ENCODE assay signal across 5 fruit fly cellular contexts in genomic region chr2L:3802818-3803456, dm6.
A peak's percentile ranks its signal among the peaks of the same experiment; 100 is the strongest.
TF ChIP-seq lines count a peak whose summit lies in the region.

No protein-coding gene starts in this region.

TF ChIP-seq in whole organism, adult, 20 proteins besides CTCF, POLR2A, EP300 and RAD21 (continued from another document):
- peak; percentile 71 for TF ChIP-seq ovo (GFP tag; optimal IDR thresholded peaks at IDR 0.05; lab: Kevin White, UChicago)
- no peak for TF ChIP-seq cnc (optimal IDR thresholded peaks at IDR 0.05; lab: Kevin White, UChicago)

TF ChIP-seq in whole organism, embryonic, 481 proteins besides CTCF, POLR2A, EP300 and RAD21 (continued from another document and continues in another):
- peak; percentile 2 for TF ChIP-seq CG31365 (tag; optimal IDR thresholded peaks at IDR 0.05; lab: Kevin White, UChicago)
- TF ChIP-seq CG4404 (GFP tag; IDR thresholded peaks at IDR 0.05; lab: Robert Waterston, UW), result no peak
- peak; percentile 81 for TF ChIP-seq lab (GFP tag; optimal IDR thresholded peaks at IDR 0.05; lab: Kevin White, UChicago)
- peak; percentile 67 for TF ChIP-seq CG11696 (GFP tag; IDR thresholded peaks at IDR 0.05; lab: Robert Waterston, UW)
- TF ChIP-seq CG9797 (GFP tag; optimal IDR thresholded peaks at IDR 0.05; lab: Kevin White, UChicago), result no peak
- TF ChIP-seq CG1602 (GFP tag; optimal IDR thresholded peaks at IDR 0.05; lab: Kevin White, UChicago), result peak; percentile 74
- TF ChIP-seq CG4282 (GFP tag; optimal IDR thresholded peaks at IDR 0.05; lab: Kevin White, UChicago), result no peak
- TF ChIP-seq CG6654 (GFP tag; optimal IDR thresholded peaks at IDR 0.05; lab: Kevin White, UChicago), result peak; percentile 20
- peak in 1 of 2 experiments; percentile 37 for TF ChIP-seq eve (GFP tag; optimal IDR thresholded peaks at IDR 0.05; lab: Kevin White, UChicago)
- peak; percentile 11 for TF ChIP-seq her (GFP tag; optimal IDR thresholded peaks at IDR 0.05; lab: Kevin White, UChicago)
- TF ChIP-seq Dfd (GFP tag; optimal IDR thresholded peaks at IDR 0.05; lab: Kevin White, UChicago), result no peak
- TF ChIP-seq ssp (GFP tag; IDR thresholded peaks at IDR 0.05; lab: Robert Waterston, UW), result peak; percentile 48; the same call in 1 of the 2 replicates
- TF ChIP-seq Vsx1 (GFP tag; optimal IDR thresholded peaks at IDR 0.05; lab: Kevin White, UChicago), result no peak
- no peak for TF ChIP-seq gcm2 (GFP tag; optimal IDR thresholded peaks at IDR 0.05; lab: Kevin White, UChicago)
- TF ChIP-seq trh (GFP tag; optimal IDR thresholded peaks at IDR 0.05; lab: Kevin White, UChicago), result peak; percentile 62
- peak; percentile 37 for TF ChIP-seq Myb (GFP tag; optimal IDR thresholded peaks at IDR 0.05; lab: Kevin White, UChicago)
- 0 out of 2 replicates have a peak, but pooled peaks have one; percentile 24 for TF ChIP-seq CG17612 (GFP tag; IDR thresholded peaks at IDR 0.05; lab: Robert Waterston, UW)
- peak; percentile 31 for TF ChIP-seq slou (GFP tag; optimal IDR thresholded peaks at IDR 0.05; lab: Kevin White, UChicago)
- TF ChIP-seq bab2 (GFP tag; optimal IDR thresholded peaks at IDR 0.05; lab: Kevin White, UChicago), result peak; percentile 51
- TF ChIP-seq CG2202 (tag; optimal IDR thresholded peaks at IDR 0.05; lab: Kevin White, UChicago), result peak; percentile 18
- TF ChIP-seq tx (GFP tag; optimal IDR thresholded peaks at IDR 0.05; lab: Kevin White, UChicago), result no peak
- TF ChIP-seq CG14667 (GFP tag; IDR thresholded peaks at IDR 0.05; lab: Robert Waterston, UW), result peak; percentile 37; the same call in 1 of the 2 replicates
- peak; percentile 29 for TF ChIP-seq CG18764 (GFP tag; optimal IDR thresholded peaks at IDR 0.05; lab: Kevin White, UChicago)
- no peak for TF ChIP-seq CG11723 (GFP tag; optimal IDR thresholded peaks at IDR 0.05; lab: Kevin White, UChicago)
- no peak for TF ChIP-seq Poxn (GFP tag; IDR thresholded peaks at IDR 0.05; lab: Robert Waterston, UW)
- no peak for TF ChIP-seq Blimp-1 (GFP tag; optimal IDR thresholded peaks at IDR 0.05; lab: Kevin White, UChicago)
- no peak for TF ChIP-seq sqz (GFP tag; optimal IDR thresholded peaks at IDR 0.05; lab: Kevin White, UChicago)
- TF ChIP-seq Nf-YC (tag; optimal IDR thresholded peaks at IDR 0.05; lab: Kevin White, UChicago), result no peak
- no peak for TF ChIP-seq h (optimal IDR thresholded peaks at IDR 0.05; lab: Kevin White, UChicago)
- peak; percentile 25; the same call in 2 of the 4 replicates for TF ChIP-seq Gug (GFP tag; IDR thresholded peaks at IDR 0.05; lab: Robert Waterston, UW)
- no peak; the same call in 1 of the 2 replicates for TF ChIP-seq CG7372 (GFP tag; IDR thresholded peaks at IDR 0.05; lab: Robert Waterston, UW)
- TF ChIP-seq CG5953 (GFP tag; IDR thresholded peaks at IDR 0.05; lab: Robert Waterston, UW), result 0 out of 2 replicates have a peak, but pooled peaks have one; percentile 35

TF ChIP-seq in whole organism, prepupa, 60 proteins besides CTCF, POLR2A, EP300 and RAD21 (continued from another document and continues in another):
- TF ChIP-seq CG4318 (GFP tag; optimal IDR thresholded peaks at IDR 0.05; lab: Kevin White, UChicago) (peak; percentile 40), Sox102F (GFP tag; optimal IDR thresholded peaks at IDR 0.05; lab: Kevin White, UChicago) (peak; percentile 31), svp (GFP tag; lab: Kevin White, UChicago) (no peak), Eip75B (GFP tag; optimal IDR thresholded peaks at IDR 0.05; lab: Kevin White, UChicago) (no peak), CG11762 (GFP tag; optimal IDR thresholded peaks at IDR 0.05; lab: Kevin White, UChicago; ENCODE audit: insufficient read depth) (no peak), CG3919 (GFP tag; optimal IDR thresholded peaks at IDR 0.05; lab: Kevin White, UChicago) (peak; percentile 7), Lpt (GFP tag; optimal IDR thresholded peaks at IDR 0.05; lab: Kevin White, UChicago) (peak; percentile 59), spab (GFP tag; optimal IDR thresholded peaks at IDR 0.05; lab: Kevin White, UChicago) (no peak), fd59A (GFP tag; optimal IDR thresholded peaks at IDR 0.05; lab: Kevin White, UChicago) (peak; percentile 42), fd85E (GFP tag; optimal IDR thresholded peaks at IDR 0.05; lab: Kevin White, UChicago) (peak; percentile 21), Hr39 (GFP tag; optimal IDR thresholded peaks at IDR 0.05; lab: Kevin White, UChicago) (no peak), Sox14 (GFP tag; optimal IDR thresholded peaks at IDR 0.05; lab: Kevin White, UChicago) (peak; percentile 31), Ets96B (tag; optimal IDR thresholded peaks at IDR 0.05; lab: Kevin White, UChicago) (peak; percentile 74), dsx (GFP tag; optimal IDR thresholded peaks at IDR 0.05; lab: Kevin White, UChicago; ENCODE audit: poor library complexity, severe bottlenecking) (peak; percentile 53), CG11294 (GFP tag; IDR thresholded peaks at IDR 0.05; lab: Robert Waterston, UW) (peak; percentile 31; the same call in 1 of the 2 replicates), CG31627 (GFP tag; optimal IDR thresholded peaks at IDR 0.05; lab: Kevin White, UChicago) (peak; percentile 63), CG8319 (GFP tag; optimal IDR thresholded peaks at IDR 0.05; lab: Kevin White, UChicago) (peak; percentile 34), Hr38 (GFP tag; optimal IDR thresholded peaks at IDR 0.05; lab: Kevin White, UChicago) (no peak), eg (GFP tag; IDR thresholded peaks at IDR 0.05; lab: Robert Waterston, UW) (peak; percentile 90), CG7368 (GFP tag; optimal IDR thresholded peaks at IDR 0.05; lab: Kevin White, UChicago) (no peak), CG6163 (GFP tag; IDR thresholded peaks at IDR 0.05; lab: Robert Waterston, UW) (peak; percentile 90), Eip93F (GFP tag; optimal IDR thresholded peaks at IDR 0.05; lab: Kevin White, UChicago) (peak; percentile 16), acj6 (GFP tag; optimal IDR thresholded peaks at IDR 0.05; lab: Kevin White, UChicago) (peak; percentile 76), Sox15 (GFP tag; optimal IDR thresholded peaks at IDR 0.05; lab: Kevin White, UChicago) (peak; percentile 39), CG10631 (GFP tag; optimal IDR thresholded peaks at IDR 0.05; lab: Kevin White, UChicago) (peak; percentile 65), CG8119 (GFP tag; IDR thresholded peaks at IDR 0.05; lab: Robert Waterston, UW) (peak; percentile 87), Hr4 (GFP tag; optimal IDR thresholded peaks at IDR 0.05; lab: Kevin White, UChicago) (peak; percentile 22), Eip78C (GFP tag; lab: Kevin White, UChicago) (peak; percentile 89), lz (GFP tag; optimal IDR thresholded peaks at IDR 0.05; lab: Kevin White, UChicago) (peak; percentile 75), pdm3 (GFP tag; optimal IDR thresholded peaks at IDR 0.05; lab: Kevin White, UChicago) (peak; percentile 87), net (GFP tag; optimal IDR thresholded peaks at IDR 0.05; lab: Kevin White, UChicago) (no peak), CG6854 (GFP tag; optimal IDR thresholded peaks at IDR 0.05; lab: Kevin White, UChicago) (no peak), achi (GFP tag; optimal IDR thresholded peaks at IDR 0.05; lab: Kevin White, UChicago) (peak; percentile 66), Ets21C (GFP tag; optimal IDR thresholded peaks at IDR 0.05; lab: Kevin White, UChicago) (peak; percentile 19)

TF ChIP-seq in whole organism, pupa, 21 proteins besides CTCF, POLR2A, EP300 and RAD21 (continued from another document):
- peak; percentile 42 for TF ChIP-seq Pif1A (GFP tag; optimal IDR thresholded peaks at IDR 0.05; lab: Kevin White, UChicago)
TF ChIP-seq in whole organism, pupa: peak in this region for 17.

TF ChIP-seq in whole organism, wandering third instar larva, 38 proteins besides CTCF, POLR2A, EP300 and RAD21 (continued from another document):
- TF ChIP-seq N (GFP tag; optimal IDR thresholded peaks at IDR 0.05; lab: Kevin White, UChicago) (no peak), Sp1 (GFP tag; optimal IDR thresholded peaks at IDR 0.05; lab: Kevin White, UChicago) (peak; percentile 82), psq (GFP tag; optimal IDR thresholded peaks at IDR 0.05; lab: Kevin White, UChicago) (peak; percentile 35), sage (GFP tag; optimal IDR thresholded peaks at IDR 0.05; lab: Kevin White, UChicago) (peak; percentile 51), GATAd (GFP tag; optimal IDR thresholded peaks at IDR 0.05; lab: Kevin White, UChicago) (peak; percentile 38), dsf (GFP tag; optimal IDR thresholded peaks at IDR 0.05; lab: Kevin White, UChicago; ENCODE audit: borderline replicate concordance) (peak; percentile 16), dmrt93B (GFP tag; optimal IDR thresholded peaks at IDR 0.05; lab: Kevin White, UChicago) (no peak), Vsx2 (GFP tag; optimal IDR thresholded peaks at IDR 0.05; lab: Kevin White, UChicago; ENCODE audit: partially characterized antibody) (no peak), Abd-B (GFP tag; optimal IDR thresholded peaks at IDR 0.05; lab: Kevin White, UChicago) (no peak), h (GFP tag; optimal IDR thresholded peaks at IDR 0.05; lab: Kevin White, UChicago) (peak; percentile 79), usp (GFP tag; optimal IDR thresholded peaks at IDR 0.05; lab: Kevin White, UChicago) (no peak), OdsH (GFP tag; optimal IDR thresholded peaks at IDR 0.05; lab: Kevin White, UChicago) (peak; percentile 78), Hr83 (GFP tag; optimal IDR thresholded peaks at IDR 0.05; lab: Kevin White, UChicago; ENCODE audit: poor library complexity, severe bottlenecking) (peak; percentile 25), Hnf4 (GFP tag; optimal IDR thresholded peaks at IDR 0.05; lab: Kevin White, UChicago) (peak; percentile 69), Hr78 (GFP tag; optimal IDR thresholded peaks at IDR 0.05; lab: Kevin White, UChicago) (no peak)
